Fruit fly (Drosophila melanogaster) whole organism, pupa: ENCODE measurements around the gene CG7342.

Experiments
- CG10348 ChIP-seq: fragments of 200-800 bp; sonication (Bioruptor generic); IDR thresholded peaks from 2 replicates; pipeline ENCODE4 v1.3.6; 2022; ENCODE audit warnings: missing biosample characterization, missing genetic modification characterization
- CG4496 ChIP-seq: fragments of 200-800 bp; sonication (Bioruptor generic); IDR thresholded peaks from 3 replicates; pipeline ENCODE4 v1.3.6; 2022; ENCODE audit warnings: missing biosample characterization, missing genetic modification characterization
- CG8159 ChIP-seq: fragments of 200-800 bp; sonication (Bioruptor generic); optimal IDR thresholded peaks from 3 replicates; lab custom pipeline; 2018; ENCODE audit warnings: missing biosample characterization, mild to moderate bottlenecking, missing genetic modification characterization, moderate library complexity
- D1 ChIP-seq: fragments of 200-800 bp; sonication (Bioruptor generic); optimal IDR thresholded peaks from 2 replicates; lab custom pipeline; 2018; ENCODE audit warnings: missing biosample characterization, mild to moderate bottlenecking, missing genetic modification characterization, moderate library complexity
- EcR ChIP-seq: fragments of 200-800 bp; sonication (Bioruptor generic); optimal IDR thresholded peaks from 3 replicates; lab custom pipeline; 2019; ENCODE audit warnings: missing biosample characterization, missing genetic modification characterization, mild to moderate bottlenecking, moderate library complexity, missing genetic modification reagents
- Ets98B ChIP-seq: fragments of 200-800 bp; sonication (Bioruptor generic); IDR thresholded peaks from 2 replicates; pipeline ENCODE4 v1.3.6; 2022; ENCODE audit warnings: missing biosample characterization, missing genetic modification characterization

- TF ChIP-seq Ets98B (GFP tag; lab: Robert Waterston, UW) (peak; percentile 23; the same call in 1 of the 2 replicates), D1 (tag; lab: Kevin White, UChicago) (no peak), CG4496 (GFP tag; lab: Robert Waterston, UW) (peak; percentile 51; the same call in 2 of the 3 replicates), CG8159 (tag; lab: Kevin White, UChicago) (no peak), EcR (GFP tag; lab: Kevin White, UChicago) (no peak), CG10348 (GFP tag; lab: Robert Waterston, UW) (no peak)
These were observed 21.3 kb upstream of the CG7342 start for dm6 chr3R:19581829-19582228.
